Worm (Caenorhabditis elegans): ENCODE results near the gene D1079.1.

DNA sequence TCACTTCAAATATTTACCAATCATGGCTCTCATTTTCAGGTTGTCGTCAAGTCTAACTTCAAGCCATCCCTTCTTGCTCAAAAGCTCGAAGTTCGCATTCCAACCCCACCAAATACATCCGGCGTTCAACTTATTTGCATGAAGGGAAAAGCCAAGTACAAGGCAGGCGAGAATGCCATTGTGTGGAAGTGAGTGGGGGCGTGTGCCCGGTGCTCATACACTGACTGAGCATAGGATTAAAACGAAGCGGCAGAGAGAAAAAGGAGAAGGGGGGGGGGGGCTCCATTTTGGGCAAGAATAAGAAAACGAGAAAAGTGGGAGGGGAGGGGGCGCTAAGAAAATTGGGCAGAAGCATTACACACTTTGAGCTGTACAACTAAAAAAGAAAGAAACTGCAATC lies 11.3 kb upstream of the D1079.1 start:
- TF ChIP-seq ama-1 (optimal IDR thresholded peaks at IDR 0.05) (no peak), tra-4 (tag; optimal IDR thresholded peaks at IDR 0.05) (no peak), sea-1 (GFP tag; conservative IDR thresholded peaks at IDR 0.05) (no peak), aly-1 (tag; optimal IDR thresholded peaks at IDR 0.05) (no peak), ceh-36 (tag; optimal IDR thresholded peaks at IDR 0.05) (no peak), tbx-37 (GFP tag; conservative IDR thresholded peaks at IDR 0.05) (no peak), F13C5.2 (tag; optimal IDR thresholded peaks at IDR 0.05) (no peak), ceh-13 (GFP tag; optimal IDR thresholded peaks at IDR 0.05) (no peak), hmg-4 (GFP tag; optimal IDR thresholded peaks at IDR 0.05) (no peak), flt-1 (GFP tag; IDR thresholded peaks at IDR 0.05) (no peak)

All from whole organism, early embryonic.